Fruit fly (Drosophila melanogaster) whole organism, embryonic: Measurements from ENCODE around the gene CG15141.
A peak's percentile ranks its signal among the peaks of the same experiment; 100 is the strongest.

Source experiments
- Adf1 ChIP-seq: fragments of 200-800 bp; sonication (Bioruptor generic); IDR thresholded peaks from 2 replicates; pipeline ENCODE4 v1.3.6; 2022; ENCODE audit warnings: missing biosample characterization, missing genetic modification characterization
- Atf6 ChIP-seq: fragments of 200-800 bp; sonication (Bioruptor generic); IDR thresholded peaks from 2 replicates; pipeline ENCODE4 v1.3.6; 2022; ENCODE audit warnings: missing biosample characterization, missing genetic modification characterization
- B-H2 ChIP-seq: fragments of 200-800 bp; sonication (Bioruptor generic); optimal IDR thresholded peaks from 2 replicates; lab custom pipeline; 2018; ENCODE audit warnings: missing biosample characterization, mild to moderate bottlenecking, missing genetic modification characterization
- Bgb ChIP-seq: fragments of 200-800 bp; sonication (Bioruptor generic); IDR thresholded peaks from 2 replicates; pipeline ENCODE4 v1.3.6; 2022; ENCODE audit warnings: missing biosample characterization, missing genetic modification characterization; ENCODE audit not compliant: partially characterized antibody
- BtbVII ChIP-seq: fragments of 200-800 bp; sonication (Bioruptor generic); optimal IDR thresholded peaks from 3 replicates; lab custom pipeline; 2017; ENCODE audit warnings: missing biosample characterization, mild to moderate bottlenecking, missing genetic modification characterization
- CG10565 ChIP-seq: fragments of 200-800 bp; sonication (Bioruptor generic); optimal IDR thresholded peaks from 3 replicates; lab custom pipeline; 2016; ENCODE audit warnings: missing biosample characterization, mild to moderate bottlenecking, missing genetic modification characterization
- CG10959 ChIP-seq: fragments of 200-800 bp; sonication (Bioruptor generic); IDR thresholded peaks from 2 replicates; pipeline ENCODE4 v1.3.6; 2022; ENCODE audit warnings: missing biosample characterization, missing genetic modification characterization
- CG12769 ChIP-seq: fragments of 200-800 bp; sonication (Bioruptor generic); optimal IDR thresholded peaks from 2 replicates; lab custom pipeline; 2019; ENCODE audit warnings: missing biosample characterization, mild to moderate bottlenecking, missing genetic modification characterization, moderate library complexity
- CG13287 ChIP-seq: fragments of 200-800 bp; sonication (Bioruptor generic); IDR thresholded peaks from 2 replicates; pipeline ENCODE4 v1.3.6; 2022; ENCODE audit warnings: missing biosample characterization, missing genetic modification characterization; ENCODE audit not compliant: partially characterized antibody
- CG14014 ChIP-seq: fragments of 200-800 bp; sonication (Bioruptor generic); IDR thresholded peaks from 2 replicates; pipeline ENCODE4 v1.3.6; 2022; ENCODE audit warnings: missing biosample characterization, missing genetic modification characterization
- CG15514 ChIP-seq: fragments of 200-800 bp; sonication (Bioruptor generic); optimal IDR thresholded peaks from 3 replicates; lab custom pipeline; 2017; ENCODE audit warnings: missing biosample characterization, missing genetic modification characterization, mild to moderate bottlenecking, moderate library complexity, missing genetic modification reagents
- CG15601 ChIP-seq: fragments of 200-800 bp; sonication (Bioruptor generic); optimal IDR thresholded peaks from 3 replicates; lab custom pipeline; 2019; ENCODE audit warnings: missing biosample characterization, mild to moderate bottlenecking, missing genetic modification characterization, moderate library complexity
- CG18599 ChIP-seq: fragments of 200-800 bp; sonication (Bioruptor generic); optimal IDR thresholded peaks from 3 replicates; lab custom pipeline; 2017; ENCODE audit warnings: missing biosample characterization, missing genetic modification characterization, mild to moderate bottlenecking, moderate library complexity, missing genetic modification reagents
- CG18764 ChIP-seq: fragments of 200-800 bp; sonication (Bioruptor generic); optimal IDR thresholded peaks from 3 replicates; lab custom pipeline; 2016; ENCODE audit warnings: missing biosample characterization, missing genetic modification characterization
- CG31224 ChIP-seq: fragments of 200-800 bp; sonication (Bioruptor generic); IDR thresholded peaks from 2 replicates; pipeline ENCODE4 v1.3.6; 2022; ENCODE audit warnings: missing biosample characterization, missing genetic modification characterization
- CG34376 ChIP-seq: fragments of 200-800 bp; sonication (Bioruptor generic); optimal IDR thresholded peaks from 2 replicates; lab custom pipeline; 2018; ENCODE audit warnings: missing biosample characterization, mild to moderate bottlenecking, missing genetic modification characterization
- CG34422 ChIP-seq: fragments of 200-800 bp; sonication (Bioruptor generic); IDR thresholded peaks from 3 replicates; pipeline ENCODE4 v1.3.6; 2022; ENCODE audit warnings: missing biosample characterization, missing genetic modification characterization
- CG43689 ChIP-seq: fragments of 200-800 bp; sonication (Bioruptor generic); IDR thresholded peaks from 2 replicates; pipeline ENCODE4 v1.3.6; 2022; ENCODE audit warnings: missing biosample characterization, missing genetic modification characterization
- CG8388 ChIP-seq: fragments of 200-800 bp; sonication (Bioruptor generic); optimal IDR thresholded peaks from 2 replicates; lab custom pipeline; 2019; ENCODE audit warnings: missing biosample characterization, mild to moderate bottlenecking, missing genetic modification characterization, moderate library complexity
- Deaf1 ChIP-seq: fragments of 200-800 bp; optimal IDR thresholded peaks from 3 replicates; lab custom pipeline; 2019; ENCODE audit warnings: missing biosample characterization, mild to moderate bottlenecking, missing genetic modification characterization, moderate library complexity
- Dll ChIP-seq: fragments of 200-800 bp; sonication (Bioruptor generic); IDR thresholded peaks from 4 replicates; pipeline ENCODE4 v1.3.6; 2022; ENCODE audit warnings: missing biosample characterization, missing genetic modification characterization; ENCODE audit not compliant: partially characterized antibody
- Doc3 ChIP-seq: fragments of 200-800 bp; sonication (Bioruptor generic); IDR thresholded peaks from 3 replicates; pipeline ENCODE4 v1.3.6; 2022; ENCODE audit warnings: missing biosample characterization, missing genetic modification characterization; ENCODE audit not compliant: partially characterized antibody
- HmgZ ChIP-seq: fragments of 200-800 bp; sonication (Bioruptor generic); optimal IDR thresholded peaks from 2 replicates; lab custom pipeline; 2018; ENCODE audit warnings: missing biosample characterization, mild to moderate bottlenecking, missing genetic modification characterization
- Hmr ChIP-seq: fragments of 200-800 bp; sonication (Bioruptor generic); optimal IDR thresholded peaks from 3 replicates; lab custom pipeline; 2017; ENCODE audit warnings: mild to moderate bottlenecking, missing biosample characterization, missing genetic modification reagents, missing genetic modification characterization
- Jarid2 ChIP-seq: fragments of 200-800 bp; sonication (Bioruptor generic); optimal IDR thresholded peaks from 3 replicates; lab custom pipeline; 2017; ENCODE audit warnings: mild to moderate bottlenecking, missing biosample characterization, missing genetic modification reagents, missing genetic modification characterization
- Med ChIP-seq: fragments of 200-800 bp; sonication (Bioruptor generic); peaks from one replicate; lab custom pipeline; 2016; ENCODE audit warnings: missing biosample characterization, missing genetic modification characterization, mild to moderate bottlenecking, inconsistent platforms, moderate library complexity
- NC2α ChIP-seq: fragments of 200-800 bp; sonication (Bioruptor generic); optimal IDR thresholded peaks from 2 replicates; lab custom pipeline; 2016; ENCODE audit warnings: missing biosample characterization, missing genetic modification characterization
- Nf-YB ChIP-seq: fragments of 200-800 bp; sonication (Bioruptor generic); optimal IDR thresholded peaks from 3 replicates; lab custom pipeline; 2019; ENCODE audit warnings: missing biosample characterization, mild to moderate bottlenecking, missing genetic modification characterization, moderate library complexity
- Nf-YC ChIP-seq: fragments of 200-800 bp; optimal IDR thresholded peaks from 3 replicates; lab custom pipeline; 2019; ENCODE audit warnings: missing biosample characterization, mild to moderate bottlenecking, missing genetic modification characterization, moderate library complexity
- Pdp1 ChIP-seq, 2 experiments: fragments of 200-800 bp; sonication (Bioruptor generic); optimal IDR thresholded peaks; 3 replicates each; lab custom pipeline; 2016; ENCODE audit warnings: missing biosample characterization in 2 of 2, missing genetic modification characterization in 2 of 2, mild to moderate bottlenecking in 1 of 2, moderate library complexity in 1 of 2
- Sox102F ChIP-seq: fragments of 200-800 bp; sonication (Bioruptor generic); optimal IDR thresholded peaks from 2 replicates; lab custom pipeline; 2018; ENCODE audit warnings: missing biosample characterization, mild to moderate bottlenecking, missing genetic modification characterization, moderate library complexity
- al ChIP-seq: fragments of 200-800 bp; sonication (Bioruptor generic); IDR thresholded peaks from 2 replicates; pipeline ENCODE4 v1.3.6; 2022; ENCODE audit warnings: missing biosample characterization, missing genetic modification characterization
- corto ChIP-seq: fragments of 200-800 bp; sonication (Bioruptor generic); optimal IDR thresholded peaks from 2 replicates; lab custom pipeline; 2016; ENCODE audit warnings: missing biosample characterization, mild to moderate bottlenecking, missing genetic modification characterization, moderate library complexity
- cwo ChIP-seq: fragments of 200-800 bp; sonication (Bioruptor generic); optimal IDR thresholded peaks from 3 replicates; lab custom pipeline; 2017; ENCODE audit warnings: missing biosample characterization, missing genetic modification characterization, mild to moderate bottlenecking, moderate library complexity, missing genetic modification reagents
- gsb ChIP-seq: fragments of 200-800 bp; sonication (Bioruptor generic); IDR thresholded peaks from 2 replicates; pipeline ENCODE4 v1.3.6; 2022; ENCODE audit warnings: missing biosample characterization, missing genetic modification characterization
- lab ChIP-seq: fragments of 200-800 bp; sonication (Bioruptor generic); optimal IDR thresholded peaks from 3 replicates; lab custom pipeline; 2017; ENCODE audit warnings: missing biosample characterization, missing genetic modification characterization, mild to moderate bottlenecking, moderate library complexity, missing genetic modification reagents
- mirr ChIP-seq: fragments of 200-800 bp; sonication (Bioruptor generic); optimal IDR thresholded peaks from 3 replicates; lab custom pipeline; 2018; ENCODE audit warnings: missing biosample characterization, mild to moderate bottlenecking, missing genetic modification characterization
- nerfin-2 ChIP-seq: fragments of 200-800 bp; sonication (Bioruptor generic); IDR thresholded peaks from 2 replicates; pipeline ENCODE4 v1.3.6; 2022; ENCODE audit warnings: missing biosample characterization, missing genetic modification characterization; ENCODE audit not compliant: partially characterized antibody
- nom ChIP-seq: fragments of 200-800 bp; sonication (Bioruptor generic); optimal IDR thresholded peaks from 2 replicates; lab custom pipeline; 2017; ENCODE audit warnings: missing biosample characterization, missing genetic modification characterization, mild to moderate bottlenecking, moderate library complexity, missing genetic modification reagents
- rib ChIP-seq: fragments of 200-800 bp; sonication (Bioruptor generic); IDR thresholded peaks from 2 replicates; pipeline ENCODE4 v1.3.6; 2022; ENCODE audit warnings: missing biosample characterization, missing genetic modification characterization
- slp2 ChIP-seq: fragments of 200-800 bp; sonication (Bioruptor generic); optimal IDR thresholded peaks from 2 replicates; lab custom pipeline; 2016; ENCODE audit warnings: missing biosample characterization, missing genetic modification characterization
- sna ChIP-seq: fragments of 200-800 bp; sonication (Bioruptor generic); IDR thresholded peaks from 2 replicates; pipeline ENCODE4 v1.3.6; 2022; ENCODE audit warnings: missing biosample characterization, missing genetic modification characterization; ENCODE audit not compliant: partially characterized antibody
- sug ChIP-seq: fragments of 200-800 bp; optimal IDR thresholded peaks from 2 replicates; lab custom pipeline; 2019; ENCODE audit warnings: missing biosample characterization, mild to moderate bottlenecking, missing genetic modification characterization, moderate library complexity
- unc-4 ChIP-seq: fragments of 200-800 bp; sonication (Bioruptor generic); IDR thresholded peaks from 2 replicates; pipeline ENCODE4 v1.3.6; 2022; ENCODE audit warnings: missing biosample characterization, missing genetic modification characterization; ENCODE audit not compliant: partially characterized antibody
- unpg ChIP-seq: fragments of 200-800 bp; sonication (Bioruptor generic); optimal IDR thresholded peaks from 3 replicates; lab custom pipeline; 2018; ENCODE audit warnings: missing biosample characterization, mild to moderate bottlenecking, missing genetic modification characterization, moderate library complexity
- vvl ChIP-seq: fragments of 200-800 bp; sonication (Bioruptor generic); IDR thresholded peaks from 2 replicates; pipeline ENCODE4 v1.3.6; 2022; ENCODE audit warnings: missing biosample characterization, missing genetic modification characterization

The CG15141 gene

dm6 chr2L:17387735-17388367 lies 22.6 kb upstream of the CG15141 start (continued):
- TF ChIP-seq CG15601 (tag; lab: Kevin White, UChicago) (no peak), nerfin-2 (no peak)

dm6 chr2L:17389104-17389503 lies 21.3 kb upstream of the CG15141 start:
- peak in 1 of 2 experiments; percentile 74 for TF ChIP-seq Pdp1 (GFP tag; optimal IDR thresholded peaks at IDR 0.05; lab: Kevin White, UChicago)
- TF ChIP-seq cwo: peak; percentile 8
- TF ChIP-seq unc-4 (GFP tag; lab: Robert Waterston, UW): peak; percentile 35; the same call in 1 of the 2 replicates
- no peak for TF ChIP-seq CG18764
- TF ChIP-seq B-H2 (GFP tag; lab: Kevin White, UChicago): peak; percentile 52
- peak; percentile 84 for TF ChIP-seq Nf-YC (tag; lab: Kevin White, UChicago)
- TF ChIP-seq CG18599: peak; percentile 44
- peak; percentile 32; the same call in 1 of the 2 replicates for TF ChIP-seq Atf6 (GFP tag; lab: Robert Waterston, UW)
- TF ChIP-seq sna (GFP tag; lab: Robert Waterston, UW): no peak
- TF ChIP-seq lab (GFP tag; lab: Kevin White, UChicago): peak; percentile 38
- TF ChIP-seq CG10959: no peak
- peak; percentile 82 for TF ChIP-seq Jarid2
- TF ChIP-seq corto (GFP tag; lab: Kevin White, UChicago): peak; percentile 29
- no peak for TF ChIP-seq CG31224 (GFP tag; lab: Robert Waterston, UW)
- TF ChIP-seq Bgb (GFP tag; lab: Robert Waterston, UW): peak; percentile 55; the same call in 1 of the 2 replicates
- TF ChIP-seq Med (GFP tag; lab: Kevin White, UChicago): peak; percentile 81
- TF ChIP-seq Sox102F (GFP tag; lab: Kevin White, UChicago): no peak
- TF ChIP-seq CG8388 (GFP tag; lab: Kevin White, UChicago): peak; percentile 9
- peak; percentile 27 for TF ChIP-seq CG12769 (tag; lab: Kevin White, UChicago)
- TF ChIP-seq CG10565 (GFP tag; lab: Kevin White, UChicago): no peak
- TF ChIP-seq CG34376: peak; percentile 55
- TF ChIP-seq nom (GFP tag; lab: Kevin White, UChicago): peak; percentile 66
- TF ChIP-seq vvl (GFP tag; lab: Robert Waterston, UW): 0 out of 2 replicates have a peak, but pooled peaks have one; percentile 13
- peak; percentile 55; the same call in 1 of the 2 replicates for TF ChIP-seq Adf1 (GFP tag; lab: Robert Waterston, UW)
- TF ChIP-seq Deaf1 (tag; lab: Kevin White, UChicago): peak; percentile 93
- peak; percentile 50 for TF ChIP-seq Nf-YB (GFP tag; lab: Kevin White, UChicago)
- peak; percentile 29 for TF ChIP-seq CG15514 (GFP tag; lab: Kevin White, UChicago)
- no peak for TF ChIP-seq Dll (GFP tag; lab: Robert Waterston, UW)
- TF ChIP-seq HmgZ (tag; lab: Kevin White, UChicago): peak; percentile 33
- peak; percentile 11 for TF ChIP-seq BtbVII (GFP tag; lab: Kevin White, UChicago)
- no peak for TF ChIP-seq NC2α (GFP tag; lab: Kevin White, UChicago)
- no peak for TF ChIP-seq CG43689
- TF ChIP-seq CG34422 (GFP tag; lab: Robert Waterston, UW): peak; percentile 34; the same call in 1 of the 3 replicates
- TF ChIP-seq CG14014 (GFP tag; lab: Robert Waterston, UW): peak; percentile 28; the same call in 1 of the 2 replicates
- TF ChIP-seq slp2 (GFP tag; lab: Kevin White, UChicago): no peak
- peak; percentile 54 for TF ChIP-seq mirr (GFP tag; lab: Kevin White, UChicago)
- TF ChIP-seq gsb: 0 out of 2 replicates have a peak, but pooled peaks have one; percentile 7
- TF ChIP-seq sug (tag; lab: Kevin White, UChicago): peak; percentile 52
- peak; percentile 37; the same call in 1 of the 2 replicates for TF ChIP-seq CG13287 (GFP tag; lab: Robert Waterston, UW)
- peak; percentile 63 for TF ChIP-seq rib
- TF ChIP-seq unpg (GFP tag; lab: Kevin White, UChicago): no peak
- TF ChIP-seq Doc3 (GFP tag; lab: Robert Waterston, UW): no peak
- peak; percentile 11 for TF ChIP-seq Hmr
- TF ChIP-seq al (GFP tag; lab: Robert Waterston, UW): no peak
